Worm (Caenorhabditis elegans): ENCODE measurements around the gene F42G8.8.

The F42G8.8 gene

DNA sequence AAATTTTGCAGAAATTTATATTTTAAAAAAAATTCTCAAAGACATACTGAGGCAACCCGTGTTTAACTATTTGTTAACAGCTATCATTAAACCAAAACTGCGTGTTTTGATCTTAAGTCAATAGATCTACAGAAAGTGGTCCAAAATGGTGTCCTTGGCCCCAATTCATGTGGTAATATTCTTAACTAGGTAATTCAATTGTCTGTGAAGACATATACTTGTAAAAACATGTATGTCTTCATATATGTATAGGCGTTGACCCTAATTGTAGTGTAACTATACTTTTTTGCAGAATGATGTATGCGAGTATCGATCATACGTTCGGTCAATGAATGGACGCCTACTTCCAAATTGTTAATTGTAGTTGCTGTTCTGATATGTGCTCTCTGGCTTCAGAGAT is 50.8 kb downstream of the F42G8.8 start, which contains the start of gene C07G1.15:
Gene C07G1.15 (plus strand): TSS at position 301 of the 400 bp plus-strand sequence.
- no peak for TF ChIP-seq snpc-4 (tag; optimal IDR thresholded peaks at IDR 0.05)
- TF ChIP-seq mab-5 (tag; optimal IDR thresholded peaks at IDR 0.05): no peak
- no peak for TF ChIP-seq ceh-43 (GFP tag; optimal IDR thresholded peaks at IDR 0.05)
- no peak for TF ChIP-seq lin-13 (tag; optimal IDR thresholded peaks at IDR 0.05)
- no peak for TF ChIP-seq nhr-2 (tag; optimal IDR thresholded peaks at IDR 0.05)
- no peak for TF ChIP-seq bed-3 (GFP tag; optimal IDR thresholded peaks at IDR 0.05)
- TF ChIP-seq blmp-1 (tag; optimal IDR thresholded peaks at IDR 0.05): no peak
- no peak for TF ChIP-seq elt-1 (tag; optimal IDR thresholded peaks at IDR 0.05; ENCODE audit: borderline replicate concordance, insufficient read depth)
- TF ChIP-seq flh-1 (GFP tag; optimal IDR thresholded peaks at IDR 0.05): no peak
- TF ChIP-seq drap-1 (GFP tag; optimal IDR thresholded peaks at IDR 0.05): no peak
- no peak for TF ChIP-seq lin-32 (GFP tag; optimal IDR thresholded peaks at IDR 0.05)
- TF ChIP-seq sptf-1 (tag; optimal IDR thresholded peaks at IDR 0.05): no peak
- no peak for TF ChIP-seq ham-2 (GFP tag; optimal IDR thresholded peaks at IDR 0.05)
- TF ChIP-seq mls-2 (tag; optimal IDR thresholded peaks at IDR 0.05): no peak
- no peak for TF ChIP-seq nhr-28 (tag; optimal IDR thresholded peaks at IDR 0.05)
- no peak for TF ChIP-seq ztf-11 (tag; optimal IDR thresholded peaks at IDR 0.05)
- no peak for TF ChIP-seq nhr-12 (tag; optimal IDR thresholded peaks at IDR 0.05)
- TF ChIP-seq M03D4.4 (tag; optimal IDR thresholded peaks at IDR 0.05): no peak
- no peak for TF ChIP-seq unc-39 (tag; optimal IDR thresholded peaks at IDR 0.05)
- no peak for TF ChIP-seq elt-3 (tag; optimal IDR thresholded peaks at IDR 0.05)

DNA sequence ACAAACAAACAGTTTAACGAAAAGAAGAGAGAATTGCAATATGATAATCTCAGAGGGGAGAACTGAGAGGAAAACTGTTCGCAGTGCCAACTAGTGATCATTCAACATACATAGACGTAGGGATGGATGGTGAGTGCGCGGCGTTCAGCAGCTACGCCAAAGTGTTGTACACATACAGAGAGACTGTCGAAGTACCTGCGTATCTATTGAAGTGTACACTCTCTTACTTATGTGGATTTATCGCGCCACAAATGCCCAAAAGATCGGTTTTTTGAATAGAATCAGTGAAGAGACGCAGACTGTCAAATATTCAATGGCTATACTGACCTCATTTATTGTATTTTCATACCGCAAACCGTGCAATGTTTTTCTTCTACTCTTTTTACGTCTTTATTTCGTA is 51.4 kb downstream of the F42G8.8 start:
- TF ChIP-seq ces-1 (GFP tag; optimal IDR thresholded peaks at IDR 0.05): no peak
- TF ChIP-seq pha-4 (tag; optimal IDR thresholded peaks at IDR 0.05): peak; percentile 58
- no peak for TF ChIP-seq drap-1 (GFP tag; optimal IDR thresholded peaks at IDR 0.05)
- TF ChIP-seq bed-3 (GFP tag; optimal IDR thresholded peaks at IDR 0.05): no peak
- TF ChIP-seq elt-3 (tag; optimal IDR thresholded peaks at IDR 0.05): peak; percentile 51
- TF ChIP-seq sem-2 (GFP tag; optimal IDR thresholded peaks at IDR 0.05): no peak
- no peak for TF ChIP-seq mab-5 (tag; optimal IDR thresholded peaks at IDR 0.05)
- TF ChIP-seq ceh-39 (tag; optimal IDR thresholded peaks at IDR 0.05): no peak
- no peak for TF ChIP-seq elt-1 (tag; optimal IDR thresholded peaks at IDR 0.05; ENCODE audit: borderline replicate concordance, insufficient read depth)
- no peak for TF ChIP-seq lin-32 (GFP tag; optimal IDR thresholded peaks at IDR 0.05)
- TF ChIP-seq nhr-28 (tag; optimal IDR thresholded peaks at IDR 0.05): no peak
- TF ChIP-seq nhr-76 (tag; optimal IDR thresholded peaks at IDR 0.05): no peak
- TF ChIP-seq ceh-43 (GFP tag; optimal IDR thresholded peaks at IDR 0.05): no peak
- TF ChIP-seq nhr-2 (tag; optimal IDR thresholded peaks at IDR 0.05): no peak
- no peak for TF ChIP-seq tbx-8 (GFP tag; optimal IDR thresholded peaks at IDR 0.05)
- TF ChIP-seq hlh-1 (tag; optimal IDR thresholded peaks at IDR 0.05): no peak
- TF ChIP-seq nhr-237 (tag; optimal IDR thresholded peaks at IDR 0.05): peak; percentile 29
- TF ChIP-seq nhr-12 (tag; optimal IDR thresholded peaks at IDR 0.05): no peak
- no peak for TF ChIP-seq lsy-2 (tag; optimal IDR thresholded peaks at IDR 0.05)
- TF ChIP-seq blmp-1 (tag; optimal IDR thresholded peaks at IDR 0.05): no peak
- TF ChIP-seq ztf-11 (tag; optimal IDR thresholded peaks at IDR 0.05): no peak
- TF ChIP-seq unc-62 (GFP tag; optimal IDR thresholded peaks at IDR 0.05): no peak
- TF ChIP-seq unc-120 (tag; optimal IDR thresholded peaks at IDR 0.05; ENCODE audit: poor library complexity, severe bottlenecking): no peak
- peak; percentile 86 for TF ChIP-seq ham-2 (GFP tag; optimal IDR thresholded peaks at IDR 0.05)
- TF ChIP-seq snpc-4 (tag; optimal IDR thresholded peaks at IDR 0.05): no peak
- no peak for TF ChIP-seq mls-2 (tag; optimal IDR thresholded peaks at IDR 0.05)

All from whole organism, mixed stage, embryonic.